Worm (Caenorhabditis elegans) whole organism, L2 larva: ENCODE results near the gene lst-4.

ENCODE experiments used
- C34F6.9 ChIP-seq: fragments of 150-350 bp; optimal IDR thresholded peaks from 2 replicates; lab custom pipeline; 2014; ENCODE audit warnings: missing biosample characterization, missing genetic modification characterization
- F13H6.1 ChIP-seq: sonication (generic microtip); optimal IDR thresholded peaks from 2 replicates; lab custom pipeline; 2016; ENCODE audit warnings: missing genetic modification characterization, missing compliant biosample characterization
- R02D3.7 ChIP-seq: fragments of 150-350 bp; optimal IDR thresholded peaks from 2 replicates; lab custom pipeline; 2014; ENCODE audit warnings: missing biosample characterization, missing genetic modification characterization
- Y55F3AM.14 ChIP-seq: fragments of 200-800 bp; sonication (Bioruptor generic); optimal IDR thresholded peaks from 2 replicates; lab custom pipeline; 2018; ENCODE audit warnings: mild to moderate bottlenecking, missing genetic modification characterization, missing compliant biosample characterization
- ZK546.5 ChIP-seq: sonication (generic microtip); optimal IDR thresholded peaks from 2 replicates; lab custom pipeline; 2017; ENCODE audit warnings: missing biosample characterization, missing genetic modification characterization
- alr-1 ChIP-seq: fragments of 150-350 bp; optimal IDR thresholded peaks from 2 replicates; lab custom pipeline; 2014; ENCODE audit warnings: missing biosample characterization, missing genetic modification characterization
- ama-1 ChIP-seq: fragments of 150-350 bp; optimal IDR thresholded peaks from 2 replicates; lab custom pipeline; 2018; ENCODE audit warnings: inconsistent platforms
- blmp-1 ChIP-seq: sonication (generic microtip); optimal IDR thresholded peaks from 2 replicates; lab custom pipeline; 2017; ENCODE audit warnings: missing genetic modification characterization, mild to moderate bottlenecking, missing compliant biosample characterization, antibody characterized with exemption, moderate library complexity; ENCODE audit not compliant: insufficient read depth
- ceh-16 ChIP-seq: fragments of 150-350 bp; optimal IDR thresholded peaks from 2 replicates; lab custom pipeline; 2014; ENCODE audit warnings: missing biosample characterization, missing genetic modification characterization
- ceh-82 ChIP-seq: fragments of 150-350 bp; optimal IDR thresholded peaks from 2 replicates; lab custom pipeline; 2014; ENCODE audit warnings: missing biosample characterization, missing genetic modification characterization
- crh-2 ChIP-seq: sonication (generic microtip); optimal IDR thresholded peaks from 2 replicates; lab custom pipeline; 2017; ENCODE audit warnings: missing biosample characterization, missing genetic modification characterization
- dmd-4 ChIP-seq: sonication (generic microtip); optimal IDR thresholded peaks from 2 replicates; lab custom pipeline; 2017; ENCODE audit warnings: missing biosample characterization, missing genetic modification characterization
- egl-27 ChIP-seq: sonication (generic microtip); optimal IDR thresholded peaks from 3 replicates; lab custom pipeline; 2017; ENCODE audit warnings: missing biosample characterization, missing genetic modification reagents, missing genetic modification characterization
- elt-1 ChIP-seq: fragments of 150-350 bp; optimal IDR thresholded peaks from 2 replicates; lab custom pipeline; 2014; ENCODE audit warnings: missing biosample characterization, missing genetic modification characterization
- elt-3 ChIP-seq: sonication (generic microtip); optimal IDR thresholded peaks from 2 replicates; lab custom pipeline; 2017; ENCODE audit warnings: missing biosample characterization, missing genetic modification characterization
- fos-1 ChIP-seq: fragments of 150-350 bp; optimal IDR thresholded peaks from 2 replicates; lab custom pipeline; 2014; ENCODE audit warnings: missing biosample characterization, missing genetic modification characterization
- gmeb-1 ChIP-seq: fragments of 150-350 bp; optimal IDR thresholded peaks from 2 replicates; lab custom pipeline; 2014; ENCODE audit warnings: missing biosample characterization, missing genetic modification characterization
- lin-11 ChIP-seq: fragments of 150-350 bp; sonication (generic microtip); optimal IDR thresholded peaks from 2 replicates; lab custom pipeline; 2014; ENCODE audit warnings: missing biosample characterization, missing genetic modification characterization, inconsistent platforms, mixed read lengths
- lin-13 ChIP-seq: fragments of 150-350 bp; optimal IDR thresholded peaks from 2 replicates; lab custom pipeline; 2014; ENCODE audit warnings: missing biosample characterization, missing genetic modification reagents, missing genetic modification characterization
- lin-39 ChIP-seq: fragments of 150-350 bp; optimal IDR thresholded peaks from 2 replicates; lab custom pipeline; 2014; ENCODE audit warnings: missing biosample characterization, missing genetic modification reagents, missing genetic modification characterization
- lsy-2 ChIP-seq, 2 experiments: fragments of 150-350 bp in 1 of 2; sonication (generic microtip) in 1 of 2; optimal IDR thresholded peaks; 2 replicates each; lab custom pipeline; 2014 to 2017; ENCODE audit warnings: missing biosample characterization in 2 of 2, missing genetic modification characterization in 2 of 2
- mab-5 ChIP-seq: fragments of 150-350 bp; optimal IDR thresholded peaks from 2 replicates; lab custom pipeline; 2014; ENCODE audit warnings: missing biosample characterization, missing genetic modification characterization
- mbf-1 ChIP-seq: sonication (generic microtip); optimal IDR thresholded peaks from 2 replicates; lab custom pipeline; 2017; ENCODE audit warnings: missing biosample characterization, missing genetic modification characterization
- mdl-1 ChIP-seq, 2 experiments: fragments of 150-350 bp in 1 of 2; sonication (generic microtip) in 1 of 2; optimal IDR thresholded peaks; 2 replicates each; lab custom pipeline; 2017; ENCODE audit warnings: missing biosample characterization in 2 of 2, missing genetic modification characterization in 2 of 2
- nhr-10 ChIP-seq: sonication (generic microtip); optimal IDR thresholded peaks from 2 replicates; lab custom pipeline; 2017; ENCODE audit warnings: missing biosample characterization, missing genetic modification characterization
- nhr-11 ChIP-seq: fragments of 150-350 bp; optimal IDR thresholded peaks from 2 replicates; lab custom pipeline; 2014; ENCODE audit warnings: missing biosample characterization, missing genetic modification characterization
- nhr-12 ChIP-seq: fragments of 150-350 bp; optimal IDR thresholded peaks from 2 replicates; lab custom pipeline; 2014; ENCODE audit warnings: missing biosample characterization, missing genetic modification characterization
- nhr-129 ChIP-seq: fragments of 150-350 bp; optimal IDR thresholded peaks from 2 replicates; lab custom pipeline; 2014; ENCODE audit warnings: missing biosample characterization, missing genetic modification characterization
- nhr-21 ChIP-seq: fragments of 150-350 bp; optimal IDR thresholded peaks from 2 replicates; lab custom pipeline; 2014; ENCODE audit warnings: missing biosample characterization, missing genetic modification characterization
- nhr-23 ChIP-seq: fragments of 150-350 bp; optimal IDR thresholded peaks from 2 replicates; lab custom pipeline; 2014; ENCODE audit warnings: missing biosample characterization, missing genetic modification reagents, missing genetic modification characterization
- nhr-237 ChIP-seq: fragments of 150-350 bp; optimal IDR thresholded peaks from 2 replicates; lab custom pipeline; 2014; ENCODE audit warnings: missing biosample characterization, missing genetic modification characterization
- nhr-25 ChIP-seq: fragments of 150-350 bp; sonication (generic microtip); optimal IDR thresholded peaks from 3 replicates; lab custom pipeline; 2014; ENCODE audit warnings: missing biosample characterization, missing genetic modification characterization
- nhr-6 ChIP-seq: fragments of 150-350 bp; optimal IDR thresholded peaks from 2 replicates; lab custom pipeline; 2014; ENCODE audit warnings: missing biosample characterization, missing genetic modification characterization
- nhr-77 ChIP-seq: fragments of 150-350 bp; optimal IDR thresholded peaks from 2 replicates; lab custom pipeline; 2014; ENCODE audit warnings: missing biosample characterization, missing genetic modification characterization
- peb-1 ChIP-seq: fragments of 150-350 bp; optimal IDR thresholded peaks from 2 replicates; lab custom pipeline; 2014; ENCODE audit warnings: missing biosample characterization, missing genetic modification characterization
- sem-4 ChIP-seq: fragments of 150-350 bp; optimal IDR thresholded peaks from 2 replicates; lab custom pipeline; 2014; ENCODE audit warnings: missing biosample characterization, missing genetic modification reagents, missing genetic modification characterization
- skn-1 ChIP-seq: sonication (generic microtip); optimal IDR thresholded peaks from 2 replicates; lab custom pipeline; 2017; ENCODE audit warnings: missing biosample characterization, missing genetic modification characterization
- sma-3 ChIP-seq: sonication (generic microtip); optimal IDR thresholded peaks from 2 replicates; lab custom pipeline; 2016; ENCODE audit warnings: missing genetic modification reagents, missing genetic modification characterization, missing compliant biosample characterization
- sma-9 ChIP-seq, 2 experiments: fragments of 150-350 bp in 1 of 2; sonication (generic microtip) in 1 of 2; optimal IDR thresholded peaks; 2 replicates each; lab custom pipeline; 2014 to 2016; ENCODE audit warnings: missing genetic modification characterization in 2 of 2, mild to moderate bottlenecking in 1 of 2, missing biosample characterization in 1 of 2, missing compliant biosample characterization in 1 of 2, missing genetic modification reagents in 1 of 2, moderate library complexity in 1 of 2
- snpc-4 ChIP-seq: fragments of 150-350 bp; optimal IDR thresholded peaks from 2 replicates; lab custom pipeline; 2014; ENCODE audit warnings: missing biosample characterization, missing genetic modification characterization
- unc-39 ChIP-seq: fragments of 150-350 bp; optimal IDR thresholded peaks from 2 replicates; lab custom pipeline; 2014; ENCODE audit warnings: missing biosample characterization, missing genetic modification characterization
- unc-55 ChIP-seq: fragments of 150-350 bp; sonication (generic microtip); optimal IDR thresholded peaks from 3 replicates; lab custom pipeline; 2014; ENCODE audit warnings: missing biosample characterization, missing genetic modification reagents, missing genetic modification characterization
- unc-62 ChIP-seq: fragments of 150-350 bp; optimal IDR thresholded peaks from 2 replicates; lab custom pipeline; 2014; ENCODE audit warnings: missing biosample characterization, missing genetic modification reagents, missing genetic modification characterization
- zag-1 ChIP-seq: fragments of 150-350 bp; optimal IDR thresholded peaks from 2 replicates; lab custom pipeline; 2014; ENCODE audit warnings: missing biosample characterization, missing genetic modification characterization
- ztf-11 ChIP-seq: sonication (generic microtip); optimal IDR thresholded peaks from 2 replicates; lab custom pipeline; 2017; ENCODE audit warnings: missing biosample characterization, missing genetic modification characterization
- ztf-4 ChIP-seq: fragments of 150-350 bp; optimal IDR thresholded peaks from 2 replicates; lab custom pipeline; 2014; ENCODE audit warnings: missing biosample characterization, missing genetic modification characterization

lst-4 gene

DNA sequence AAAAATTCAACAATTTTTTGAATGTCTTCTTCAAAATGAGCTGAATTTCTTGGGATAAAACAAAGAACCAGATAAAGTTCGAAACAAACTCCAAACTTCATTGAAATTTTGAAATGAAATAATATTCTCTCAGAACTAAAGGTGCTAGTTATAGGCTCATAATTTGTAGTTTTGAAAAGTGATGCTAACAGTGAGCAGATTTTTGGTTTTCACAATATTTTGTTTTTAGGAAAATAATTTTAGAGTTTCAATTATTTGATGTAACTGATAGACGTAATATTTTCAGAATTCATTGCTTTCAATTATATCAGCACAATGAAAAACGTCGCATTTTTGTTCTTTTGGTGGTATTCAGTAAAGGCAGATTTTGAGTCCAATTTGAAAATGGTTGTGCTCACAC is 49.8 kb downstream of the lst-4 start, which contains the start of the genes irld-56 and irld-55:
irld-56 (minus strand) TSS at position 101 of the 400 bp plus-strand sequence.
irld-55 (plus strand) TSS at position 316 of the 400 bp plus-strand sequence.
- TF ChIP-seq ztf-4 (tag; lab: Kevin White, UChicago) (no peak), nhr-12 (tag; lab: Kevin White, UChicago) (no peak), nhr-25 (tag; lab: Kevin White, UChicago) (no peak), egl-27 (tag; lab: Kevin White, UChicago) (no peak)

- TF ChIP-seq F13H6.1 (no peak), elt-1 (tag; lab: Kevin White, UChicago) (no peak), nhr-23 (tag; lab: Kevin White, UChicago) (no peak), zag-1 (tag; lab: Kevin White, UChicago) (no peak), ceh-16 (tag; lab: Kevin White, UChicago) (no peak), nhr-25 (tag; lab: Kevin White, UChicago) (no peak), mdl-1 (tag; optimal IDR thresholded peaks at IDR 0.05; lab: Kevin White, UChicago) (no peak), nhr-6 (tag; lab: Kevin White, UChicago) (no peak), snpc-4 (tag; lab: Kevin White, UChicago) (no peak), unc-55 (GFP tag; lab: Kevin White, UChicago) (no peak), gmeb-1 (tag; lab: Kevin White, UChicago) (no peak), nhr-12 (tag; lab: Kevin White, UChicago) (no peak), ceh-82 (no peak), peb-1 (tag; lab: Kevin White, UChicago) (no peak), sma-9 (GFP tag; optimal IDR thresholded peaks at IDR 0.05; lab: Kevin White, UChicago) (no peak), sma-9 (tag; optimal IDR thresholded peaks at IDR 0.05; lab: Kevin White, UChicago) (no peak), unc-39 (tag; lab: Kevin White, UChicago) (no peak), unc-62 (GFP tag; lab: Kevin White, UChicago) (no peak), Y55F3AM.14 (GFP tag; lab: Kevin White, UChicago) (no peak), C34F6.9 (no peak)
Observed at ce11 chrIV:14015844-14016243, 53.8 kb downstream of the lst-4 start, which contains the start of gene srw-63. Gene srw-63 (minus strand): TSS chrIV:14015944.

DNA sequence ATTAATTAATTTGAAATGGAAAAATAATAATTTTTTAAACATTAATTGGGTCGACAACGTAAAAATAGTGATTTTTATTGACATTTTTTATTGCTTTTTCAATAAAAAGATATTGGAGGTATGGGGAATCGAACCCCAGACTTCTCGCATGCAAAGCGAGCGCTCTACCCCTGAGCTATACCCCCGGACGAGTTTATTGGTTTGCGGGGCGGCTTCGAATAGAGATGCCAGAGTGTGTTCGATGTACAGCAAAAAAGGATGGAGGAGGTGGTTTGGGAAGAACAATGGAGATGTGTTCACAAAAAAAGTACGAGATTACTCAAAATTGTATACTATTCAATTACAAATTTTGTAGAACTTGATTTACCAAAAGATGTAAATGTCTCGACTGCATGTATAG is 56.0 kb downstream of the lst-4 start:
- TF ChIP-seq crh-2 (tag; lab: Kevin White, UChicago) (peak; percentile 17), nhr-77 (tag; lab: Kevin White, UChicago) (no peak), ztf-11 (tag; lab: Kevin White, UChicago) (no peak), R02D3.7 (no peak), fos-1 (tag; lab: Kevin White, UChicago) (no peak), lin-13 (GFP tag; lab: Kevin White, UChicago) (peak; percentile 14), nhr-6 (tag; lab: Kevin White, UChicago) (no peak), mbf-1 (tag; lab: Kevin White, UChicago) (no peak), nhr-237 (tag; lab: Kevin White, UChicago) (no peak), ZK546.5 (tag; lab: Kevin White, UChicago) (no peak), nhr-25 (tag; lab: Kevin White, UChicago) (peak; percentile 7), ceh-16 (tag; lab: Kevin White, UChicago) (no peak), sma-3 (no peak), elt-1 (tag; lab: Kevin White, UChicago) (no peak), ama-1 (lab: Kevin White, UChicago) (no peak), unc-39 (tag; lab: Kevin White, UChicago) (no peak), nhr-23 (tag; lab: Kevin White, UChicago) (no peak), gmeb-1 (tag; lab: Kevin White, UChicago) (peak; percentile 43), skn-1 (tag; lab: Kevin White, UChicago) (no peak), lsy-2 (tag; optimal IDR thresholded peaks at IDR 0.05; lab: Kevin White, UChicago) (no peak), egl-27 (tag; lab: Kevin White, UChicago) (no peak), unc-55 (GFP tag; lab: Kevin White, UChicago) (peak; percentile 52), sma-9 (GFP tag; optimal IDR thresholded peaks at IDR 0.05; lab: Kevin White, UChicago) (no peak), sma-9 (tag; optimal IDR thresholded peaks at IDR 0.05; lab: Kevin White, UChicago) (no peak), ceh-82 (no peak), blmp-1 (tag; lab: Kevin White, UChicago) (no peak), nhr-11 (tag; lab: Kevin White, UChicago) (no peak), ztf-4 (tag; lab: Kevin White, UChicago) (no peak), F13H6.1 (peak; percentile 38), mdl-1 (tag; optimal IDR thresholded peaks at IDR 0.05; lab: Kevin White, UChicago) (no peak), nhr-12 (tag; lab: Kevin White, UChicago) (no peak), dmd-4 (tag; lab: Kevin White, UChicago) (no peak), sem-4 (no peak), alr-1 (no peak), peb-1 (tag; lab: Kevin White, UChicago) (no peak), nhr-21 (tag; lab: Kevin White, UChicago) (peak; percentile 41), nhr-129 (tag; lab: Kevin White, UChicago) (peak; percentile 80), elt-3 (tag; lab: Kevin White, UChicago) (no peak), mab-5 (tag; lab: Kevin White, UChicago) (no peak), lin-39 (tag; lab: Kevin White, UChicago) (no peak), C34F6.9 (peak; percentile 36), unc-62 (GFP tag; lab: Kevin White, UChicago) (no peak), lin-11 (tag; lab: Kevin White, UChicago) (peak; percentile 23), snpc-4 (tag; lab: Kevin White, UChicago) (peak; percentile 97), zag-1 (tag; lab: Kevin White, UChicago) (no peak), nhr-10 (tag; lab: Kevin White, UChicago) (no peak)
